Fruit fly (Drosophila melanogaster): Measurements from ENCODE around the gene CG17544.

The CG17544 gene

dm6 chr2L:19377129-19378083 lies 20.9 kb downstream of the CG17544 start (continued):
- no peak for TF ChIP-seq Dbx (GFP tag; IDR thresholded peaks at IDR 0.05)
- TF ChIP-seq Lim3 (GFP tag; IDR thresholded peaks at IDR 0.05) = no peak
- TF ChIP-seq NC2α (GFP tag; optimal IDR thresholded peaks at IDR 0.05) = no peak
- peak; percentile 27 for TF ChIP-seq twi (tag; optimal IDR thresholded peaks at IDR 0.05)
- 0 out of 2 replicates have a peak, but pooled peaks have one; percentile 9 for TF ChIP-seq Rfx (GFP tag; IDR thresholded peaks at IDR 0.05)
- TF ChIP-seq CG9727 (GFP tag; optimal IDR thresholded peaks at IDR 0.05) = peak; percentile 70
- no peak for TF ChIP-seq repo (GFP tag; optimal IDR thresholded peaks at IDR 0.05)
- peak; percentile 7 for TF ChIP-seq oc (tag; optimal IDR thresholded peaks at IDR 0.05)
- peak; percentile 43; the same call in 1 of the 2 replicates for TF ChIP-seq CG11247 (GFP tag; IDR thresholded peaks at IDR 0.05)
- TF ChIP-seq Hr78 (GFP tag; optimal IDR thresholded peaks at IDR 0.05) = no peak
- TF ChIP-seq toy (GFP tag; IDR thresholded peaks at IDR 0.05) = no peak
- TF ChIP-seq onecut (GFP tag; IDR thresholded peaks at IDR 0.05) = peak; percentile 31; the same call in 1 of the 2 replicates
- peak; percentile 53 for TF ChIP-seq lab (GFP tag; optimal IDR thresholded peaks at IDR 0.05)
- TF ChIP-seq CG34224 (GFP tag; IDR thresholded peaks at IDR 0.05; ENCODE audit: partially characterized antibody) = no peak
- TF ChIP-seq CG17568 (GFP tag; optimal IDR thresholded peaks at IDR 0.05) = no peak
- no peak; the same call in 1 of the 3 replicates for TF ChIP-seq CG11695 (GFP tag; IDR thresholded peaks at IDR 0.05)
- TF ChIP-seq CG10267 (tag; optimal IDR thresholded peaks at IDR 0.05) = peak; percentile 57
- no peak for TF ChIP-seq ems (GFP tag; optimal IDR thresholded peaks at IDR 0.05)
- TF ChIP-seq lbe (GFP tag; optimal IDR thresholded peaks at IDR 0.05) = no peak
- no peak for TF ChIP-seq gsb (GFP tag; IDR thresholded peaks at IDR 0.05)
- TF ChIP-seq CG9215 (GFP tag; IDR thresholded peaks at IDR 0.05) = no peak
- no peak for TF ChIP-seq Doc3 (GFP tag; IDR thresholded peaks at IDR 0.05; ENCODE audit: partially characterized antibody)
- no peak for TF ChIP-seq sna (GFP tag; IDR thresholded peaks at IDR 0.05; ENCODE audit: partially characterized antibody)
- no peak for TF ChIP-seq bab2 (GFP tag; optimal IDR thresholded peaks at IDR 0.05)
- no peak for TF ChIP-seq Hmx (GFP tag; optimal IDR thresholded peaks at IDR 0.05)
- no peak for TF ChIP-seq eyg (GFP tag; optimal IDR thresholded peaks at IDR 0.05)
- TF ChIP-seq CG32532 (GFP tag; IDR thresholded peaks at IDR 0.05) = no peak
- no peak for TF ChIP-seq luna (GFP tag; optimal IDR thresholded peaks at IDR 0.05)
- no peak for TF ChIP-seq CG6272 (GFP tag; IDR thresholded peaks at IDR 0.05)
- no peak for TF ChIP-seq Taf1 (GFP tag; IDR thresholded peaks at IDR 0.05)
- TF ChIP-seq Med (GFP tag) = peak; percentile 78
- no peak for TF ChIP-seq ssp (GFP tag; IDR thresholded peaks at IDR 0.05)
- no peak for TF ChIP-seq mirr (GFP tag; optimal IDR thresholded peaks at IDR 0.05)
- TF ChIP-seq CG10462 (GFP tag; optimal IDR thresholded peaks at IDR 0.05) = peak; percentile 19
- TF ChIP-seq Kr (GFP tag; optimal IDR thresholded peaks at IDR 0.05) = no peak
- TF ChIP-seq BEAF-32 (GFP tag; optimal IDR thresholded peaks at IDR 0.05) = no peak
- peak; percentile 70 for TF ChIP-seq vvl (GFP tag; IDR thresholded peaks at IDR 0.05)
- TF ChIP-seq zfh2 (GFP tag; optimal IDR thresholded peaks at IDR 0.05) = no peak
- peak; percentile 47 for TF ChIP-seq sisA (GFP tag; IDR thresholded peaks at IDR 0.05)
- no peak for TF ChIP-seq chn (GFP tag; optimal IDR thresholded peaks at IDR 0.05)
- TF ChIP-seq CG6689 (GFP tag; IDR thresholded peaks at IDR 0.05) = peak; percentile 54
- TF ChIP-seq Mad (GFP tag; optimal IDR thresholded peaks at IDR 0.05) = peak; percentile 23
- TF ChIP-seq klu (GFP tag; IDR thresholded peaks at IDR 0.05) = no peak
- TF ChIP-seq Sry-δ (GFP tag; optimal IDR thresholded peaks at IDR 0.05) = no peak
- no peak for TF ChIP-seq CG15514 (GFP tag; optimal IDR thresholded peaks at IDR 0.05)
- TF ChIP-seq CkIIα-i1 (GFP tag; IDR thresholded peaks at IDR 0.05) = no peak
- peak; percentile 44 for TF ChIP-seq CG10209 (GFP tag; optimal IDR thresholded peaks at IDR 0.05)
- TF ChIP-seq stwl (tag; optimal IDR thresholded peaks at IDR 0.05) = no peak
- peak; percentile 56 for TF ChIP-seq unpg (GFP tag; optimal IDR thresholded peaks at IDR 0.05)
